Worm (Caenorhabditis elegans): ENCODE results near the gene F54C4.4.

- TF ChIP-seq flt-1 (GFP tag; IDR thresholded peaks at IDR 0.05) (no peak), ama-1 (optimal IDR thresholded peaks at IDR 0.05) (no peak), hnd-1 (tag; optimal IDR thresholded peaks at IDR 0.05) (no peak), pes-1 (GFP tag; IDR thresholded peaks at IDR 0.05) (no peak), aly-1 (tag; optimal IDR thresholded peaks at IDR 0.05) (no peak), tbx-11 (GFP tag; IDR thresholded peaks at IDR 0.05) (no peak), scrt-1 (GFP tag; IDR thresholded peaks at IDR 0.05) (no peak), ceh-36 (tag; optimal IDR thresholded peaks at IDR 0.05) (no peak), ets-7 (tag; optimal IDR thresholded peaks at IDR 0.05) (no peak), tbx-37 (GFP tag; conservative IDR thresholded peaks at IDR 0.05) (no peak)
Measured at ce11 chrIII:94759-95330, 7.7 kb upstream of the F54C4.4 start, which contains the start of gene pat-4.
